Worm (Caenorhabditis elegans) whole organism, early embryonic: ENCODE results near the gene latd-1.

Source experiments
- B0310.2 ChIP-seq: sonication (generic microtip); optimal IDR thresholded peaks from 2 replicates; lab custom pipeline; 2016; ENCODE audit warnings: mild to moderate bottlenecking, missing genetic modification characterization, missing compliant biosample characterization
- F13C5.2 ChIP-seq: sonication (generic microtip); optimal IDR thresholded peaks from 2 replicates; lab custom pipeline; 2017; ENCODE audit warnings: mild to moderate bottlenecking, missing genetic modification characterization, inconsistent platforms, missing compliant biosample characterization
- aly-1 ChIP-seq: sonication (generic microtip); optimal IDR thresholded peaks from 2 replicates; lab custom pipeline; 2016; ENCODE audit warnings: missing genetic modification characterization, missing compliant biosample characterization
- ama-1 ChIP-seq: fragments of 150-350 bp; optimal IDR thresholded peaks from 2 replicates; lab custom pipeline; 2014
- ceh-13 ChIP-seq: fragments of 200-800 bp; sonication (Bioruptor generic); optimal IDR thresholded peaks from 2 replicates; lab custom pipeline; 2018; ENCODE audit warnings: mild to moderate bottlenecking, missing genetic modification characterization, missing compliant biosample characterization
- ceh-36 ChIP-seq: sonication (generic microtip); optimal IDR thresholded peaks from 2 replicates; lab custom pipeline; 2016; ENCODE audit warnings: missing genetic modification characterization, inconsistent platforms, missing compliant biosample characterization
- ets-7 ChIP-seq: sonication (generic microtip); optimal IDR thresholded peaks from 2 replicates; lab custom pipeline; 2016; ENCODE audit warnings: missing genotype, missing genetic modification characterization, missing compliant biosample characterization
- flt-1 ChIP-seq: fragments of 200-800 bp; sonication (Bioruptor generic); IDR thresholded peaks from 2 replicates; pipeline ENCODE4 v1.3.6; 2022; ENCODE audit warnings: missing genetic modification characterization, missing compliant biosample characterization
- hmbx-1 ChIP-seq: sonication (generic microtip); optimal IDR thresholded peaks from 2 replicates; lab custom pipeline; 2016; ENCODE audit warnings: mild to moderate bottlenecking, missing genetic modification characterization, missing compliant biosample characterization
- pes-1 ChIP-seq: fragments of 200-800 bp; sonication (Bioruptor generic); IDR thresholded peaks from 2 replicates; pipeline ENCODE4 v1.3.6; 2022; ENCODE audit warnings: missing genetic modification reagents, missing genetic modification characterization, missing compliant biosample characterization
- scrt-1 ChIP-seq: fragments of 200-800 bp; sonication (Bioruptor generic); IDR thresholded peaks from 2 replicates; pipeline ENCODE4 v1.3.6; 2022; ENCODE audit warnings: missing genetic modification characterization, missing compliant biosample characterization
- sea-1 ChIP-seq: fragments of 200-800 bp; sonication (Bioruptor generic); conservative IDR thresholded peaks from 2 replicates; pipeline ENCODE4 v1.3.6; 2022; ENCODE audit warnings: missing genetic modification characterization, missing compliant biosample characterization
- tbx-11 ChIP-seq: fragments of 200-800 bp; sonication (Bioruptor generic); IDR thresholded peaks from 2 replicates; pipeline ENCODE4 v1.3.6; 2022; ENCODE audit warnings: missing genetic modification characterization, missing compliant biosample characterization
- tra-4 ChIP-seq: sonication (generic microtip); optimal IDR thresholded peaks from 2 replicates; lab custom pipeline; 2017; ENCODE audit warnings: missing genetic modification characterization, missing compliant biosample characterization

DNA sequence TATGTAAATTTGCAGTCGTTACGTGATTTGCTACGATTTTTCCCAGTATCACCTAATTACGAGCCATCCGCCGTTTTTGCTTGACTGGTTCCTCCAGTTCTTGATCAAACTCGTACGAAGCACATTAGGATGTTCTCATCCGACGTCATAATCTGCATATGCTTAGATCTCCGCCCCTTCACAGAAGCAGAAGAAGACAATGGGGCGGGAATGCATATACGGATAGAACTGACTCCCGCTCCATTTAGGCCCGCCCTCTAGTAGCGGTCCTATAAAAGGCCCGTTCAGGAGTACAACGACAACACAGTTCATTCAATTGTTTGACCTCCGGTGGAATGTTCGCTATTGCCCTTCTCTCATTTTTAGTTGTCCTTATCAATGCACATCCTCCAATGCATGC, 27.5 kb upstream of the latd-1 start, which contains the start of gene zig-4:
- TF ChIP-seq F13C5.2 (tag; lab: Kevin White, UChicago) (no peak), tra-4 (tag; lab: Kevin White, UChicago) (no peak), scrt-1 (GFP tag; lab: Robert Waterston, UW) (no peak), ama-1 (no peak), sea-1 (GFP tag; lab: Robert Waterston, UW) (no peak), ets-7 (tag; lab: Kevin White, UChicago) (no peak), ceh-36 (tag; lab: Kevin White, UChicago) (no peak), pes-1 (no peak), hmbx-1 (tag; lab: Kevin White, UChicago) (no peak), aly-1 (tag; lab: Kevin White, UChicago) (no peak), ceh-13 (GFP tag; lab: Kevin White, UChicago) (no peak), tbx-11 (GFP tag; lab: Robert Waterston, UW) (no peak), flt-1 (GFP tag; lab: Robert Waterston, UW) (no peak), B0310.2 (tag; lab: Kevin White, UChicago) (no peak)
